Fruit fly (Drosophila melanogaster) whole organism, embryonic: Measurements from ENCODE around the gene CG17097.

Experiments
- Abd-B ChIP-seq: fragments of 200-800 bp; sonication (Bioruptor generic); optimal IDR thresholded peaks from 2 replicates; lab custom pipeline; 2018; ENCODE audit warnings: missing biosample characterization, mild to moderate bottlenecking, missing genetic modification characterization, moderate library complexity
- Adf1 ChIP-seq: fragments of 200-800 bp; sonication (Bioruptor generic); IDR thresholded peaks from 2 replicates; pipeline ENCODE4 v1.3.6; 2022; ENCODE audit warnings: missing biosample characterization, missing genetic modification characterization
- Atf6 ChIP-seq: fragments of 200-800 bp; sonication (Bioruptor generic); IDR thresholded peaks from 2 replicates; pipeline ENCODE4 v1.3.6; 2022; ENCODE audit warnings: missing biosample characterization, missing genetic modification characterization
- Awh ChIP-seq: fragments of 200-800 bp; sonication (Bioruptor generic); IDR thresholded peaks from 2 replicates; pipeline ENCODE4, ENCODE4 v1.3.6; 2022; ENCODE audit warnings: missing biosample characterization, missing genetic modification characterization
- BtbVII ChIP-seq: fragments of 200-800 bp; sonication (Bioruptor generic); optimal IDR thresholded peaks from 3 replicates; lab custom pipeline; 2017; ENCODE audit warnings: missing biosample characterization, mild to moderate bottlenecking, missing genetic modification characterization
- CG10431 ChIP-seq: fragments of 200-800 bp; sonication (Bioruptor generic); optimal IDR thresholded peaks from 3 replicates; lab custom pipeline; 2018; ENCODE audit warnings: missing biosample characterization, mild to moderate bottlenecking, missing genetic modification characterization
- CG12104 ChIP-seq: fragments of 200-800 bp; sonication (Bioruptor generic); optimal IDR thresholded peaks from 3 replicates; lab custom pipeline; 2016; ENCODE audit warnings: missing biosample characterization, missing genetic modification characterization
- CG1233 ChIP-seq: fragments of 200-800 bp; sonication (Bioruptor generic); optimal IDR thresholded peaks from 4 replicates; lab custom pipeline; 2018; ENCODE audit warnings: missing biosample characterization, mild to moderate bottlenecking, missing genetic modification characterization
- CG12942 ChIP-seq: fragments of 200-800 bp; sonication (Bioruptor generic); optimal IDR thresholded peaks from 3 replicates; lab custom pipeline; 2016; ENCODE audit warnings: missing biosample characterization, missing genetic modification characterization
- CG14710 ChIP-seq: fragments of 200-800 bp; sonication (Bioruptor generic); optimal IDR thresholded peaks from 3 replicates; lab custom pipeline; 2019; ENCODE audit warnings: missing biosample characterization, mild to moderate bottlenecking, missing genetic modification characterization, moderate library complexity
- CG15601 ChIP-seq: fragments of 200-800 bp; sonication (Bioruptor generic); optimal IDR thresholded peaks from 3 replicates; lab custom pipeline; 2019; ENCODE audit warnings: missing biosample characterization, mild to moderate bottlenecking, missing genetic modification characterization, moderate library complexity
- CG1603 ChIP-seq: fragments of 200-800 bp; sonication (Bioruptor generic); optimal IDR thresholded peaks from 2 replicates; lab custom pipeline; 2019; ENCODE audit warnings: missing biosample characterization, mild to moderate bottlenecking, missing genetic modification characterization, moderate library complexity
- CG18011 ChIP-seq: fragments of 200-800 bp; sonication (Bioruptor generic); optimal IDR thresholded peaks from 2 replicates; lab custom pipeline; 2017; ENCODE audit warnings: missing biosample characterization, missing genetic modification characterization, mild to moderate bottlenecking, moderate library complexity, missing genotype
- CG2889 ChIP-seq: fragments of 200-800 bp; sonication (Bioruptor generic); IDR thresholded peaks from 3 replicates; pipeline ENCODE4 v1.3.6; 2022; ENCODE audit warnings: missing biosample characterization, missing genetic modification characterization
- CG5180 ChIP-seq: fragments of 200-800 bp; sonication (Bioruptor generic); optimal IDR thresholded peaks from 3 replicates; lab custom pipeline; 2017; ENCODE audit warnings: missing biosample characterization, missing genetic modification characterization, mild to moderate bottlenecking, moderate library complexity, missing genetic modification reagents
- CG7271 ChIP-seq: fragments of 200-800 bp; sonication (Bioruptor generic); optimal IDR thresholded peaks from 2 replicates; lab custom pipeline; 2018; ENCODE audit warnings: missing biosample characterization, mild to moderate bottlenecking, missing genetic modification characterization, moderate library complexity
- CG8281 ChIP-seq: fragments of 200-800 bp; sonication (Bioruptor generic); optimal IDR thresholded peaks from 2 replicates; lab custom pipeline; 2018; ENCODE audit warnings: missing biosample characterization, mild to moderate bottlenecking, missing genetic modification characterization, moderate library complexity
- CG8478 ChIP-seq: fragments of >200 bp; optimal IDR thresholded peaks from 2 replicates; lab custom pipeline; 2018
- CrebB ChIP-seq: fragments of 200-800 bp; sonication (Bioruptor generic); optimal IDR thresholded peaks from 3 replicates; lab custom pipeline; 2018; ENCODE audit warnings: missing biosample characterization, mild to moderate bottlenecking, missing genetic modification characterization
- D19B ChIP-seq: fragments of 200-800 bp; sonication (Bioruptor generic); optimal IDR thresholded peaks from 2 replicates; lab custom pipeline; 2017; ENCODE audit warnings: missing biosample characterization, mild to moderate bottlenecking, missing genetic modification characterization
- Dp ChIP-seq: fragments of 200-800 bp; sonication (Bioruptor generic); optimal IDR thresholded peaks from 2 replicates; lab custom pipeline; 2018; ENCODE audit warnings: missing biosample characterization, mild to moderate bottlenecking, missing genetic modification characterization, moderate library complexity
- Drgx ChIP-seq: fragments of 200-800 bp; sonication (Bioruptor generic); IDR thresholded peaks from 2 replicates; pipeline ENCODE4 v1.3.6; 2022; ENCODE audit warnings: missing biosample characterization, missing genetic modification characterization
- Hr3 ChIP-seq: fragments of 200-800 bp; sonication (Bioruptor generic); optimal IDR thresholded peaks from 3 replicates; lab custom pipeline; 2016; ENCODE audit warnings: missing biosample characterization, missing genetic modification characterization
- Kr ChIP-seq: fragments of 200-800 bp; sonication (Bioruptor generic); optimal IDR thresholded peaks from 2 replicates; lab custom pipeline; 2017; ENCODE audit warnings: missing biosample characterization, mild to moderate bottlenecking, missing genetic modification characterization
- NFAT ChIP-seq: fragments of 200-800 bp; sonication (Bioruptor generic); IDR thresholded peaks from 2 replicates; pipeline ENCODE4 v1.3.6; 2022; ENCODE audit warnings: missing biosample characterization, missing genetic modification characterization
- Side ChIP-seq: fragments of 200-800 bp; sonication (Bioruptor generic); optimal IDR thresholded peaks from 2 replicates; lab custom pipeline; 2016; ENCODE audit warnings: missing biosample characterization, missing genetic modification characterization
- al ChIP-seq: fragments of 200-800 bp; sonication (Bioruptor generic); IDR thresholded peaks from 2 replicates; pipeline ENCODE4 v1.3.6; 2022; ENCODE audit warnings: missing biosample characterization, missing genetic modification characterization
- ato ChIP-seq: fragments of 200-800 bp; sonication (Bioruptor generic); IDR thresholded peaks from 2 replicates; pipeline ENCODE4 v1.3.6; 2022; ENCODE audit warnings: missing biosample characterization, missing genetic modification characterization; ENCODE audit not compliant: partially characterized antibody
- crp ChIP-seq, 2 experiments: fragments of 200-800 bp; sonication (Bioruptor generic); optimal IDR thresholded peaks; 2 replicates in 1 of 2; 3 replicates in 1 of 2; lab custom pipeline; 2017; ENCODE audit warnings: missing biosample characterization in 2 of 2, missing genetic modification characterization in 2 of 2, mild to moderate bottlenecking in 1 of 2, moderate library complexity in 1 of 2
- dysf ChIP-seq: fragments of 200-800 bp; sonication (Bioruptor generic); IDR thresholded peaks from 3 replicates; pipeline ENCODE4 v1.3.6; 2022; ENCODE audit warnings: missing biosample characterization, missing genetic modification characterization
- eve ChIP-seq, 2 experiments: fragments of >200 bp; optimal IDR thresholded peaks; 2 replicates each; lab custom pipeline; 2017; ENCODE audit warnings: missing biosample characterization in 2 of 2, missing genetic modification characterization in 2 of 2
- ewg ChIP-seq: fragments of 200-800 bp; sonication (Bioruptor generic); optimal IDR thresholded peaks from 3 replicates; lab custom pipeline; 2017; ENCODE audit warnings: mild to moderate bottlenecking, missing biosample characterization, missing genetic modification reagents, missing genetic modification characterization
- eyg ChIP-seq: fragments of 200-800 bp; sonication (Bioruptor generic); optimal IDR thresholded peaks from 3 replicates; lab custom pipeline; 2016; ENCODE audit warnings: missing biosample characterization, missing genetic modification characterization
- fru ChIP-seq: fragments of >200 bp; optimal IDR thresholded peaks from 2 replicates; lab custom pipeline; 2017
- grn ChIP-seq: fragments of 200-800 bp; sonication (Bioruptor generic); optimal IDR thresholded peaks from 3 replicates; lab custom pipeline; 2017; ENCODE audit warnings: missing biosample characterization, missing genetic modification characterization
- gt ChIP-seq: fragments of 200-800 bp; sonication (Bioruptor generic); IDR thresholded peaks from 2 replicates; pipeline ENCODE4 v1.3.6; 2022; ENCODE audit warnings: missing biosample characterization, missing genetic modification characterization
- her ChIP-seq: fragments of 200-800 bp; sonication (Bioruptor generic); optimal IDR thresholded peaks from 2 replicates; lab custom pipeline; 2016; ENCODE audit warnings: missing biosample characterization, missing genetic modification characterization
- hkb ChIP-seq, 2 experiments: fragments of 200-800 bp in 1 of 2; fragments of >200 bp in 1 of 2; sonication (Bioruptor generic) in 1 of 2; IDR thresholded peaks in 1 of 2; optimal IDR thresholded peaks in 1 of 2; 2 replicates each; pipeline versions ENCODE4 v1.3.6 to Lab custom; 2017 to 2022; ENCODE audit warnings: missing biosample characterization in 1 of 2, missing genetic modification characterization in 1 of 2
- hth ChIP-seq: fragments of >200 bp; optimal IDR thresholded peaks from 2 replicates; lab custom pipeline; 2017; ENCODE audit warnings: inconsistent platforms
- jumu ChIP-seq: fragments of 200-800 bp; sonication (Bioruptor generic); optimal IDR thresholded peaks from 3 replicates; lab custom pipeline; 2016; ENCODE audit warnings: missing biosample characterization, missing genetic modification characterization
- org-1 ChIP-seq: fragments of 200-800 bp; sonication (Bioruptor generic); optimal IDR thresholded peaks from 2 replicates; lab custom pipeline; 2017; ENCODE audit warnings: missing biosample characterization, missing genetic modification characterization
- pb ChIP-seq: fragments of 200-800 bp; sonication (Bioruptor generic); optimal IDR thresholded peaks from 3 replicates; lab custom pipeline; 2016; ENCODE audit warnings: missing biosample characterization, missing genetic modification characterization
- phol ChIP-seq: fragments of 200-800 bp; sonication (Bioruptor generic); optimal IDR thresholded peaks from 3 replicates; lab custom pipeline; 2018; ENCODE audit warnings: missing biosample characterization, mild to moderate bottlenecking, missing genetic modification characterization, moderate library complexity
- shn ChIP-seq: fragments of 200-800 bp; sonication (Bioruptor generic); optimal IDR thresholded peaks from 3 replicates; lab custom pipeline; 2016; ENCODE audit warnings: missing biosample characterization, missing genetic modification characterization
- so ChIP-seq: fragments of 200-800 bp; sonication (Bioruptor generic); IDR thresholded peaks from 3 replicates; pipeline ENCODE4 v1.3.6; 2022; ENCODE audit warnings: missing biosample characterization, missing genetic modification characterization
- stc ChIP-seq: fragments of 200-800 bp; sonication (Bioruptor generic); IDR thresholded peaks from 2 replicates; pipeline ENCODE4 v1.3.6; 2022; ENCODE audit warnings: missing biosample characterization, missing genetic modification characterization
- sug ChIP-seq: fragments of 200-800 bp; optimal IDR thresholded peaks from 2 replicates; lab custom pipeline; 2019; ENCODE audit warnings: missing biosample characterization, mild to moderate bottlenecking, missing genetic modification characterization, moderate library complexity
- tio ChIP-seq: fragments of 200-800 bp; sonication (Bioruptor generic); optimal IDR thresholded peaks from 2 replicates; lab custom pipeline; 2017; ENCODE audit warnings: missing biosample characterization, missing genetic modification characterization, inconsistent platforms
- trh ChIP-seq: fragments of 200-800 bp; sonication (Bioruptor generic); optimal IDR thresholded peaks from 2 replicates; lab custom pipeline; 2016; ENCODE audit warnings: missing biosample characterization, missing genetic modification characterization
- tup ChIP-seq: fragments of 200-800 bp; sonication (Bioruptor generic); optimal IDR thresholded peaks from 2 replicates; lab custom pipeline; 2016; ENCODE audit warnings: missing biosample characterization, mild to moderate bottlenecking, missing genetic modification characterization, moderate library complexity
- vfl ChIP-seq: fragments of 200-800 bp; sonication (Bioruptor generic); optimal IDR thresholded peaks from 2 replicates; lab custom pipeline; 2016; ENCODE audit warnings: missing biosample characterization, missing genetic modification characterization
- zen ChIP-seq: fragments of 200-800 bp; sonication (Bioruptor generic); optimal IDR thresholded peaks from 3 replicates; lab custom pipeline; 2018; ENCODE audit warnings: missing biosample characterization, mild to moderate bottlenecking, missing genetic modification characterization, moderate library complexity

The CG17097 gene

dm6 chr2L:10616767-10617166, 29.4 kb upstream of the CG17097 start (continued):
- TF ChIP-seq CrebB (peak; percentile 24), CG8478 (lab: Kevin White, UChicago) (no peak), fru (lab: Kevin White, UChicago) (no peak), her (GFP tag; lab: Kevin White, UChicago) (peak; percentile 7), Adf1 (GFP tag; lab: Robert Waterston, UW) (no peak), CG5180 (peak; percentile 35), phol (tag; lab: Kevin White, UChicago) (peak; percentile 81), Hr3 (GFP tag; lab: Kevin White, UChicago) (peak; percentile 44), gt (GFP tag; lab: Robert Waterston, UW) (0 out of 2 replicates have a peak, but pooled peaks have one; percentile 19), CG18011 (GFP tag; lab: Kevin White, UChicago) (no peak), CG14710 (tag; lab: Kevin White, UChicago) (peak; percentile 72), hth (lab: Kevin White, UChicago) (no peak), CG7271 (tag; lab: Kevin White, UChicago) (no peak), dysf (GFP tag; lab: Robert Waterston, UW) (peak; percentile 85), Drgx (GFP tag; lab: Robert Waterston, UW) (peak; percentile 96), eyg (GFP tag; lab: Kevin White, UChicago) (peak; percentile 46), grn (no peak), CG10431 (GFP tag; lab: Kevin White, UChicago) (no peak), NFAT (GFP tag; lab: Robert Waterston, UW) (no peak), sug (tag; lab: Kevin White, UChicago) (no peak), trh (no peak), pb (peak; percentile 44), shn (peak; percentile 44), Atf6 (GFP tag; lab: Robert Waterston, UW) (peak; percentile 76), stc (GFP tag; lab: Robert Waterston, UW) (peak; percentile 89), zen (tag; lab: Kevin White, UChicago) (peak; percentile 34), CG1233 (GFP tag; lab: Kevin White, UChicago) (peak; percentile 57), CG12942 (GFP tag; lab: Kevin White, UChicago) (peak; percentile 44), vfl (GFP tag; lab: Kevin White, UChicago) (no peak), so (GFP tag; lab: Robert Waterston, UW) (peak; percentile 86), Kr (GFP tag; lab: Kevin White, UChicago) (no peak), D19B (no peak), CG8281 (tag; lab: Kevin White, UChicago) (peak; percentile 30), hkb (optimal IDR thresholded peaks at IDR 0.05; lab: Kevin White, UChicago) (no peak), hkb (GFP tag; IDR thresholded peaks at IDR 0.05; lab: Robert Waterston, UW) (peak; percentile 92), org-1 (GFP tag; lab: Kevin White, UChicago) (peak; percentile 64), jumu (GFP tag; lab: Kevin White, UChicago) (peak; percentile 59), CG15601 (peak; percentile 73), crp (GFP tag; optimal IDR thresholded peaks at IDR 0.05; lab: Kevin White, UChicago) (peak in 1 of 2 experiments; percentile 6), CG2889 (GFP tag; lab: Robert Waterston, UW) (peak; percentile 81), al (0 out of 2 replicates have a peak, but pooled peaks have one; percentile 37), eve (GFP tag; optimal IDR thresholded peaks at IDR 0.05; lab: Kevin White, UChicago) (peak in 1 of 2 experiments; percentile 88), ato (GFP tag; lab: Robert Waterston, UW) (no peak), Dp (GFP tag; lab: Kevin White, UChicago) (no peak), BtbVII (GFP tag; lab: Kevin White, UChicago) (peak; percentile 34), CG12104 (peak; percentile 21), tup (GFP tag; lab: Kevin White, UChicago) (peak; percentile 15), Abd-B (peak; percentile 66), ewg (GFP tag; lab: Kevin White, UChicago) (peak; percentile 51), Side (GFP tag; lab: Kevin White, UChicago) (peak; percentile 16), CG1603 (tag; lab: Kevin White, UChicago) (peak; percentile 75), tio (GFP tag; lab: Kevin White, UChicago) (peak; percentile 44), Awh (peak; percentile 90)
